Worm (Caenorhabditis elegans) whole organism, midembryonic: ENCODE data around the gene F52G3.5.

Experiments used
- T22C8.4 ChIP-seq: fragments of 200-800 bp; sonication (Bioruptor generic); IDR thresholded peaks from 2 replicates; pipeline ENCODE4 v1.3.6; 2022; ENCODE audit warnings: missing genetic modification characterization, missing compliant biosample characterization
- cog-1 ChIP-seq: sonication (generic microtip); optimal IDR thresholded peaks from 2 replicates; lab custom pipeline; 2016; ENCODE audit warnings: missing genetic modification characterization, missing compliant biosample characterization
- flt-1 ChIP-seq: fragments of 200-800 bp; sonication (Bioruptor generic); IDR thresholded peaks from 2 replicates; pipeline ENCODE4 v1.3.6; 2022; ENCODE audit warnings: missing genetic modification characterization, missing compliant biosample characterization
- klf-2 ChIP-seq: fragments of 200-800 bp; sonication (Bioruptor generic); conservative IDR thresholded peaks from 2 replicates; pipeline ENCODE4 v1.3.6; 2022; ENCODE audit warnings: missing genetic modification reagents, missing genetic modification characterization, missing compliant biosample characterization
- med-1 ChIP-seq: sonication (generic microtip); optimal IDR thresholded peaks from 2 replicates; lab custom pipeline; 2017; ENCODE audit warnings: missing genetic modification characterization, mild to moderate bottlenecking, missing compliant biosample characterization, antibody characterized with exemption, missing genetic modification reagents; ENCODE audit not compliant: insufficient read depth
- ref-1 ChIP-seq: fragments of 200-800 bp; sonication (Bioruptor generic); conservative IDR thresholded peaks from 2 replicates; pipeline ENCODE4 v1.3.6; 2022; ENCODE audit warnings: missing genetic modification reagents, missing genetic modification characterization, missing compliant biosample characterization
- tab-1 ChIP-seq: fragments of 200-800 bp; sonication (Bioruptor generic); IDR thresholded peaks from 2 replicates; pipeline ENCODE4 v1.3.6; 2022; ENCODE audit warnings: missing genetic modification characterization, missing compliant biosample characterization
- ztf-23 ChIP-seq: fragments of 200-800 bp; sonication (Bioruptor generic); IDR thresholded peaks from 2 replicates; pipeline ENCODE4 v1.3.6; 2022; ENCODE audit warnings: missing genetic modification reagents, missing genetic modification characterization, missing compliant biosample characterization
- ztf-29 ChIP-seq: fragments of 200-800 bp; sonication (Bioruptor generic); IDR thresholded peaks from 2 replicates; pipeline ENCODE4 v1.3.6; 2022; ENCODE audit warnings: missing genetic modification reagents, missing genetic modification characterization, missing compliant biosample characterization

- TF ChIP-seq T22C8.4 (GFP tag; lab: Robert Waterston, UW), result no peak
- TF ChIP-seq med-1 (GFP tag; lab: Kevin White, UChicago), result no peak
- no peak for TF ChIP-seq tab-1 (GFP tag; lab: Robert Waterston, UW)
- TF ChIP-seq flt-1, result no peak
- no peak for TF ChIP-seq ztf-29 (GFP tag; lab: Robert Waterston, UW)
- no peak for TF ChIP-seq ref-1 (GFP tag; lab: Robert Waterston, UW)
- no peak for TF ChIP-seq ztf-23 (GFP tag; lab: Robert Waterston, UW)
- TF ChIP-seq cog-1 (tag; lab: Kevin White, UChicago), result no peak
- TF ChIP-seq klf-2 (GFP tag; lab: Robert Waterston, UW), result no peak
These were observed 17.9 kb downstream of the F52G3.5 start for ce11 chrX:16958015-16958414.
